Fruit fly (Drosophila melanogaster) whole organism, adult: ENCODE data around the gene CG10669.

Experiments
- CG11617 ChIP-seq: fragments of 200-800 bp; sonication (Bioruptor generic); optimal IDR thresholded peaks from 2 replicates; lab custom pipeline; 2017; ENCODE audit warnings: mild to moderate bottlenecking, missing biosample characterization, missing genetic modification reagents, missing genetic modification characterization
- CG12768 ChIP-seq: fragments of 200-800 bp; sonication (Bioruptor generic); optimal IDR thresholded peaks from 2 replicates; lab custom pipeline; 2017; ENCODE audit warnings: missing biosample characterization, missing genetic modification characterization, mild to moderate bottlenecking, moderate library complexity, missing genetic modification reagents
- CG14711 ChIP-seq: fragments of 200-800 bp; sonication (Bioruptor generic); optimal IDR thresholded peaks from 2 replicates; lab custom pipeline; 2018; ENCODE audit warnings: missing biosample characterization, mild to moderate bottlenecking, missing genetic modification characterization, moderate library complexity
- CG1620 ChIP-seq: fragments of 200-800 bp; sonication (Bioruptor generic); optimal IDR thresholded peaks from 2 replicates; lab custom pipeline; 2016; ENCODE audit warnings: missing biosample characterization, missing genetic modification characterization
- CG33017 ChIP-seq: fragments of 200-800 bp; sonication (Bioruptor generic); optimal IDR thresholded peaks from 2 replicates; lab custom pipeline; 2018; ENCODE audit warnings: missing biosample characterization, mild to moderate bottlenecking, missing genetic modification characterization, moderate library complexity
- CG5204 ChIP-seq: fragments of 200-800 bp; sonication (Bioruptor generic); optimal IDR thresholded peaks from 2 replicates; lab custom pipeline; 2016; ENCODE audit warnings: missing biosample characterization, missing genetic modification characterization
- CG7045 ChIP-seq: fragments of 200-800 bp; sonication (Bioruptor generic); optimal IDR thresholded peaks from 2 replicates; lab custom pipeline; 2017; ENCODE audit warnings: missing biosample characterization, mild to moderate bottlenecking, missing genetic modification characterization
- CG7101 ChIP-seq: fragments of 200-800 bp; sonication (Bioruptor generic); optimal IDR thresholded peaks from 2 replicates; lab custom pipeline; 2018; ENCODE audit warnings: missing biosample characterization, mild to moderate bottlenecking, missing genetic modification characterization, moderate library complexity
- Clk ChIP-seq: fragments of 200-800 bp; sonication (Bioruptor generic); optimal IDR thresholded peaks from 2 replicates; lab custom pipeline; 2017; ENCODE audit warnings: missing biosample characterization, missing genetic modification characterization
- Hr96 ChIP-seq: fragments of 200-800 bp; sonication (Bioruptor generic); optimal IDR thresholded peaks from 2 replicates; lab custom pipeline; 2016; ENCODE audit warnings: missing biosample characterization, missing genetic modification characterization
- Mnt ChIP-seq: fragments of 200-800 bp; sonication (Bioruptor generic); optimal IDR thresholded peaks from 2 replicates; lab custom pipeline; 2016; ENCODE audit warnings: missing biosample characterization, mild to moderate bottlenecking, missing genetic modification characterization
- bab1 ChIP-seq: fragments of 200-800 bp; sonication (Bioruptor generic); optimal IDR thresholded peaks from 3 replicates; lab custom pipeline; 2019; ENCODE audit warnings: missing biosample characterization, mild to moderate bottlenecking, missing genetic modification characterization, moderate library complexity
- cic ChIP-seq: fragments of 200-800 bp; sonication (Bioruptor generic); optimal IDR thresholded peaks from 2 replicates; lab custom pipeline; 2017; ENCODE audit warnings: missing biosample characterization, mild to moderate bottlenecking, missing genetic modification characterization, moderate library complexity
- cnc ChIP-seq, 2 experiments: fragments of >200 bp; optimal IDR thresholded peaks; 2 replicates each; lab custom pipeline; 2017
- kay ChIP-seq: fragments of 200-800 bp; sonication (Bioruptor generic); peaks from one replicate; lab custom pipeline; 2016; ENCODE audit warnings: missing biosample characterization, missing genetic modification characterization, borderline replicate concordance
- pad ChIP-seq: fragments of 200-800 bp; sonication (Bioruptor generic); optimal IDR thresholded peaks from 3 replicates; lab custom pipeline; 2017; ENCODE audit warnings: missing biosample characterization, missing genetic modification characterization, mild to moderate bottlenecking, moderate library complexity, missing genetic modification reagents
- tj ChIP-seq: fragments of 200-800 bp; sonication (Bioruptor generic); optimal IDR thresholded peaks from 3 replicates; lab custom pipeline; 2017; ENCODE audit warnings: missing biosample characterization, mild to moderate bottlenecking, missing genetic modification characterization, moderate library complexity

Gene CG10669

dm6 chr3R:25289589-25289988 lies 45.5 kb downstream of the CG10669 start, which contains the start of gene CG11893:
Gene CG11893, plus strand, starts transcription at chr3R:25289889.
- no peak for TF ChIP-seq CG12768
- TF ChIP-seq kay (GFP tag; lab: Kevin White, UChicago): peak; percentile 37
- no peak for TF ChIP-seq CG33017
- TF ChIP-seq tj (GFP tag; lab: Kevin White, UChicago): no peak
- no peak for TF ChIP-seq CG7045 (GFP tag; lab: Kevin White, UChicago)

dm6 chr3R:25287128-25287527 lies 47.9 kb downstream of the CG10669 start, which contains the start of gene CG13658:
Gene CG13658, plus strand, starts transcription at chr3R:25287474.
- no peak for TF ChIP-seq Hr96 (GFP tag; lab: Kevin White, UChicago)
- peak; percentile 59 for TF ChIP-seq cic (GFP tag; lab: Kevin White, UChicago)
- peak; percentile 14 for TF ChIP-seq bab1
- TF ChIP-seq cnc (optimal IDR thresholded peaks at IDR 0.05; lab: Kevin White, UChicago): peak in 1 of 2 experiments; percentile 81
- no peak for TF ChIP-seq CG7101 (tag; lab: Kevin White, UChicago)
- no peak for TF ChIP-seq CG1620
- TF ChIP-seq pad (GFP tag; lab: Kevin White, UChicago): no peak
- TF ChIP-seq CG7045 (GFP tag; lab: Kevin White, UChicago): no peak
- TF ChIP-seq CG12768: peak; percentile 13
- no peak for TF ChIP-seq CG5204 (GFP tag; lab: Kevin White, UChicago)
- peak; percentile 90 for TF ChIP-seq kay (GFP tag; lab: Kevin White, UChicago)

dm6 chr3R:25285173-25285572 lies 49.9 kb downstream of the CG10669 start, which contains the start of gene CG31104:
Gene CG31104, plus strand, starts transcription at chr3R:25285473.
- peak; percentile 87 for TF ChIP-seq kay (GFP tag; lab: Kevin White, UChicago)
- TF ChIP-seq Mnt (GFP tag; lab: Kevin White, UChicago): no peak
- no peak for TF ChIP-seq CG7045 (GFP tag; lab: Kevin White, UChicago)
- TF ChIP-seq CG11617 (GFP tag; lab: Kevin White, UChicago): no peak
- no peak for TF ChIP-seq Hr96 (GFP tag; lab: Kevin White, UChicago)
- no peak for TF ChIP-seq Clk (GFP tag; lab: Kevin White, UChicago)
- no peak for TF ChIP-seq cnc (optimal IDR thresholded peaks at IDR 0.05; lab: Kevin White, UChicago)

dm6 chr3R:25283209-25283670 lies 51.8 kb downstream of the CG10669 start, which contains the start of gene CG31300:
Gene CG31300, plus strand, starts transcription at chr3R:25283620.
- TF ChIP-seq CG12768 (peak; percentile 3), CG33017 (no peak), cic (GFP tag; lab: Kevin White, UChicago) (peak; percentile 65), CG14711 (tag; lab: Kevin White, UChicago) (peak; percentile 33), CG7101 (tag; lab: Kevin White, UChicago) (peak; percentile 14)
